Fruit fly (Drosophila melanogaster): ENCODE results near the gene CG14929.

DNA sequence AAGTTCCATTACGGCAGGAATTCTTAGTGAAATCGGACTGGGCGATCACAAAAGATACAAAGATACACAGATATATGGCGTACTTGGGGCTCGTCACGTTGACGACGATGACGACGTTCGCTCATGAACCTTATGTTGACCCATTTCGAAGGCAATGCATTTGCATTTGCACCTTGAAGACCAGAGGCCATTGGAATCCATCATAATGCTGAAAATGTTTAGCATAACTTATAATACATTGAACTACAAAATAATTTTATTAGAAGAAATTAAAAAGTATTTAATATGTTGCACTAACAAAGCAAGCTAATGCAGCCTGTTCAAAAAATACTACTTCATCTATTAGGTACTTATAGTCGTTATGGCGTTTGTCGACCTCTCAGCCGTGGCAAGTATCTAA lies 11.9 kb downstream of the CG14929 start, which contains the start of gene CG34162:
- TF ChIP-seq CG6854 (GFP tag; optimal IDR thresholded peaks at IDR 0.05) (no peak), CG10631 (GFP tag; optimal IDR thresholded peaks at IDR 0.05) (no peak), Eip75B (GFP tag; optimal IDR thresholded peaks at IDR 0.05) (no peak), fd59A (GFP tag; optimal IDR thresholded peaks at IDR 0.05) (no peak), CG8632 (GFP tag; optimal IDR thresholded peaks at IDR 0.05) (no peak), ss (GFP tag; optimal IDR thresholded peaks at IDR 0.05) (no peak), CG9139 (GFP tag; optimal IDR thresholded peaks at IDR 0.05) (no peak), CG3919 (GFP tag; optimal IDR thresholded peaks at IDR 0.05) (no peak)
